Fruit fly (Drosophila melanogaster) whole organism, embryonic: Measurements from ENCODE around the gene Tim17b2.

ENCODE experiments used
- CG10209 ChIP-seq: fragments of 200-800 bp; sonication (Bioruptor generic); optimal IDR thresholded peaks from 3 replicates; lab custom pipeline; 2017; ENCODE audit warnings: missing biosample characterization, mild to moderate bottlenecking, missing genetic modification characterization, missing genetic modification reagents
- CG14050 ChIP-seq: fragments of 200-800 bp; sonication (Bioruptor generic); IDR thresholded peaks from 3 replicates; pipeline ENCODE4 v1.3.6; 2022; ENCODE audit warnings: missing biosample characterization, missing genetic modification characterization
- CG15011 ChIP-seq: fragments of 200-800 bp; sonication (Bioruptor generic); optimal IDR thresholded peaks from 3 replicates; lab custom pipeline; 2018; ENCODE audit warnings: missing biosample characterization, mild to moderate bottlenecking, missing genetic modification characterization
- CG1647 ChIP-seq: fragments of 200-800 bp; sonication (Bioruptor generic); optimal IDR thresholded peaks from 3 replicates; lab custom pipeline; 2016; ENCODE audit warnings: missing biosample characterization, missing genetic modification characterization
- CG17385 ChIP-seq: fragments of 200-800 bp; sonication (Bioruptor generic); optimal IDR thresholded peaks from 3 replicates; lab custom pipeline; 2018; ENCODE audit warnings: missing biosample characterization, mild to moderate bottlenecking, missing genetic modification characterization
- CG17912 ChIP-seq: fragments of 200-800 bp; sonication (Bioruptor generic); optimal IDR thresholded peaks from 2 replicates; lab custom pipeline; 2018; ENCODE audit warnings: missing biosample characterization, mild to moderate bottlenecking, missing genetic modification characterization
- CG2120 ChIP-seq: fragments of 200-800 bp; sonication (Bioruptor generic); optimal IDR thresholded peaks from 3 replicates; lab custom pipeline; 2016; ENCODE audit warnings: missing biosample characterization, missing genetic modification characterization
- CG2678 ChIP-seq: fragments of 200-800 bp; sonication (Bioruptor generic); optimal IDR thresholded peaks from 3 replicates; lab custom pipeline; 2019; ENCODE audit warnings: missing biosample characterization, mild to moderate bottlenecking, missing genetic modification characterization, moderate library complexity
- CG31388 ChIP-seq: fragments of 200-800 bp; sonication (Bioruptor generic); optimal IDR thresholded peaks from 2 replicates; lab custom pipeline; 2016; ENCODE audit warnings: missing biosample characterization, missing genetic modification characterization
- CG3163 ChIP-seq: fragments of 200-800 bp; sonication (Bioruptor generic); optimal IDR thresholded peaks from 3 replicates; lab custom pipeline; 2016; ENCODE audit warnings: missing biosample characterization, missing genetic modification characterization
- CG4328 ChIP-seq: fragments of 200-800 bp; sonication (Bioruptor generic); optimal IDR thresholded peaks from 3 replicates; lab custom pipeline; 2017; ENCODE audit warnings: missing biosample characterization, missing genetic modification reagents, missing genetic modification characterization
- CG7357 ChIP-seq: fragments of 200-800 bp; sonication (Bioruptor generic); IDR thresholded peaks from 3 replicates; pipeline ENCODE4 v1.3.6; 2022; ENCODE audit warnings: missing biosample characterization, missing genetic modification characterization
- CG7745 ChIP-seq: fragments of 200-800 bp; sonication (Bioruptor generic); optimal IDR thresholded peaks from 2 replicates; lab custom pipeline; 2018; ENCODE audit warnings: missing biosample characterization, mild to moderate bottlenecking, missing genetic modification characterization, moderate library complexity
- CHES-1-like ChIP-seq: fragments of 200-800 bp; sonication (Bioruptor generic); optimal IDR thresholded peaks from 2 replicates; lab custom pipeline; 2016; ENCODE audit warnings: missing biosample characterization, missing genetic modification characterization
- Dek ChIP-seq: fragments of 200-800 bp; sonication (Bioruptor generic); optimal IDR thresholded peaks from 3 replicates; lab custom pipeline; 2019; ENCODE audit warnings: missing biosample characterization, mild to moderate bottlenecking, missing genetic modification characterization, moderate library complexity
- Eip74EF ChIP-seq, 2 experiments: fragments of 200-800 bp in 1 of 2; fragments of >200 bp in 1 of 2; sonication (Bioruptor generic) in 1 of 2; optimal IDR thresholded peaks; 2 replicates each; lab custom pipeline; 2017 to 2019; ENCODE audit warnings: missing biosample characterization in 2 of 2, missing genetic modification characterization in 2 of 2, mild to moderate bottlenecking in 1 of 2, moderate library complexity in 1 of 2
- Ets65A ChIP-seq: fragments of 200-800 bp; sonication (Bioruptor generic); peaks from one replicate; lab custom pipeline; 2016; ENCODE audit warnings: missing biosample characterization, missing genetic modification characterization
- Fer2 ChIP-seq: fragments of 200-800 bp; sonication (Bioruptor generic); optimal IDR thresholded peaks from 2 replicates; lab custom pipeline; 2018; ENCODE audit warnings: missing biosample characterization, mild to moderate bottlenecking, missing genetic modification characterization, moderate library complexity
- HLH3B ChIP-seq: fragments of 200-800 bp; sonication (Bioruptor generic); IDR thresholded peaks from 2 replicates; pipeline ENCODE4 v1.3.6; 2022; ENCODE audit warnings: missing biosample characterization, missing genetic modification characterization
- Hand ChIP-seq: fragments of 200-800 bp; sonication (Bioruptor generic); optimal IDR thresholded peaks from 2 replicates; lab custom pipeline; 2017; ENCODE audit warnings: mild to moderate bottlenecking, missing biosample characterization, missing genetic modification reagents, missing genetic modification characterization
- Hey ChIP-seq: fragments of 200-800 bp; sonication (Bioruptor generic); optimal IDR thresholded peaks from 3 replicates; lab custom pipeline; 2018; ENCODE audit warnings: missing biosample characterization, mild to moderate bottlenecking, missing genetic modification characterization
- Hmx ChIP-seq: fragments of 200-800 bp; sonication (Bioruptor generic); optimal IDR thresholded peaks from 2 replicates; lab custom pipeline; 2016; ENCODE audit warnings: missing biosample characterization, missing genetic modification characterization
- Six4 ChIP-seq: fragments of 200-800 bp; sonication (Bioruptor generic); optimal IDR thresholded peaks from 2 replicates; lab custom pipeline; 2016; ENCODE audit warnings: missing biosample characterization, missing genetic modification characterization
- Spps ChIP-seq: fragments of 200-800 bp; sonication (Bioruptor generic); optimal IDR thresholded peaks from 2 replicates; lab custom pipeline; 2018; ENCODE audit warnings: missing biosample characterization, mild to moderate bottlenecking, missing genetic modification characterization
- TFAM ChIP-seq: fragments of 200-800 bp; sonication (Bioruptor generic); optimal IDR thresholded peaks from 2 replicates; lab custom pipeline; 2017; ENCODE audit warnings: missing biosample characterization, missing genetic modification characterization, inconsistent platforms
- Usf ChIP-seq: fragments of 200-800 bp; sonication (Bioruptor generic); optimal IDR thresholded peaks from 2 replicates; lab custom pipeline; 2017; ENCODE audit warnings: missing genotype, missing biosample characterization, missing genetic modification characterization
- bab2 ChIP-seq: fragments of 200-800 bp; sonication (Bioruptor generic); optimal IDR thresholded peaks from 2 replicates; lab custom pipeline; 2016; ENCODE audit warnings: missing biosample characterization, missing genetic modification characterization
- chif ChIP-seq, 2 experiments: fragments of 200-800 bp; sonication (Bioruptor generic); optimal IDR thresholded peaks; 3 replicates each; lab custom pipeline; 2016; ENCODE audit warnings: missing biosample characterization in 2 of 2, missing genetic modification characterization in 2 of 2
- danr ChIP-seq: fragments of 200-800 bp; sonication (Bioruptor generic); IDR thresholded peaks from 2 replicates; pipeline ENCODE4 v1.3.6; 2022; ENCODE audit warnings: missing biosample characterization, missing genetic modification characterization
- disco-r ChIP-seq: fragments of 200-800 bp; sonication (Bioruptor generic); optimal IDR thresholded peaks from 2 replicates; lab custom pipeline; 2016; ENCODE audit warnings: missing biosample characterization, missing genetic modification characterization
- fd102C ChIP-seq: fragments of 200-800 bp; sonication (Bioruptor generic); optimal IDR thresholded peaks from 2 replicates; lab custom pipeline; 2018; ENCODE audit warnings: missing biosample characterization, mild to moderate bottlenecking, missing genetic modification characterization, moderate library complexity
- hkb ChIP-seq, 2 experiments: fragments of 200-800 bp in 1 of 2; fragments of >200 bp in 1 of 2; sonication (Bioruptor generic) in 1 of 2; IDR thresholded peaks in 1 of 2; optimal IDR thresholded peaks in 1 of 2; 2 replicates each; pipeline versions ENCODE4 v1.3.6 to Lab custom; 2017 to 2022; ENCODE audit warnings: missing biosample characterization in 1 of 2, missing genetic modification characterization in 1 of 2
- lab ChIP-seq: fragments of 200-800 bp; sonication (Bioruptor generic); optimal IDR thresholded peaks from 3 replicates; lab custom pipeline; 2017; ENCODE audit warnings: missing biosample characterization, missing genetic modification characterization, mild to moderate bottlenecking, moderate library complexity, missing genetic modification reagents
- mirr ChIP-seq: fragments of 200-800 bp; sonication (Bioruptor generic); optimal IDR thresholded peaks from 3 replicates; lab custom pipeline; 2018; ENCODE audit warnings: missing biosample characterization, mild to moderate bottlenecking, missing genetic modification characterization
- onecut ChIP-seq: fragments of 200-800 bp; sonication (Bioruptor generic); IDR thresholded peaks from 2 replicates; pipeline ENCODE4 v1.3.6; 2022; ENCODE audit warnings: missing biosample characterization, missing genetic modification characterization
- pan ChIP-seq, 4 experiments: fragments of >200 bp in 3 of 4; fragments of 200-800 bp in 1 of 4; sonication (Bioruptor generic) in 1 of 4; optimal IDR thresholded peaks in 3 of 4; IDR thresholded peaks in 1 of 4; 2 replicates each; pipeline versions ENCODE4 v1.3.6 to Lab custom; 2017 to 2022; ENCODE audit warnings: missing biosample characterization in 2 of 4, missing genetic modification characterization in 2 of 4, mixed read lengths in 1 of 4
- phol ChIP-seq: fragments of 200-800 bp; sonication (Bioruptor generic); optimal IDR thresholded peaks from 3 replicates; lab custom pipeline; 2018; ENCODE audit warnings: missing biosample characterization, mild to moderate bottlenecking, missing genetic modification characterization, moderate library complexity
- pros ChIP-seq: fragments of 200-800 bp; sonication (Bioruptor generic); optimal IDR thresholded peaks from 3 replicates; lab custom pipeline; 2019; ENCODE audit warnings: missing biosample characterization, mild to moderate bottlenecking, missing genetic modification characterization, moderate library complexity
- ro ChIP-seq: fragments of 200-800 bp; sonication (Bioruptor generic); IDR thresholded peaks from 2 replicates; pipeline ENCODE4 v1.3.6; 2022; ENCODE audit warnings: missing biosample characterization, missing genetic modification characterization
- sd ChIP-seq: fragments of 200-800 bp; sonication (Bioruptor generic); optimal IDR thresholded peaks from 3 replicates; lab custom pipeline; 2018; ENCODE audit warnings: missing biosample characterization, mild to moderate bottlenecking, missing genetic modification characterization, moderate library complexity
- slou ChIP-seq: fragments of 200-800 bp; sonication (Bioruptor generic); optimal IDR thresholded peaks from 3 replicates; lab custom pipeline; 2016; ENCODE audit warnings: missing biosample characterization, missing genetic modification characterization
- slp2 ChIP-seq: fragments of 200-800 bp; sonication (Bioruptor generic); optimal IDR thresholded peaks from 2 replicates; lab custom pipeline; 2016; ENCODE audit warnings: missing biosample characterization, missing genetic modification characterization
- so ChIP-seq: fragments of 200-800 bp; sonication (Bioruptor generic); IDR thresholded peaks from 3 replicates; pipeline ENCODE4 v1.3.6; 2022; ENCODE audit warnings: missing biosample characterization, missing genetic modification characterization
- stc ChIP-seq: fragments of 200-800 bp; sonication (Bioruptor generic); IDR thresholded peaks from 2 replicates; pipeline ENCODE4 v1.3.6; 2022; ENCODE audit warnings: missing biosample characterization, missing genetic modification characterization
- tna ChIP-seq: fragments of 200-800 bp; sonication (Bioruptor generic); IDR thresholded peaks from 2 replicates; pipeline ENCODE4 v1.3.6; 2022; ENCODE audit warnings: missing biosample characterization, missing genetic modification characterization; ENCODE audit not compliant: partially characterized antibody
- unc-4 ChIP-seq: fragments of 200-800 bp; sonication (Bioruptor generic); IDR thresholded peaks from 2 replicates; pipeline ENCODE4 v1.3.6; 2022; ENCODE audit warnings: missing biosample characterization, missing genetic modification characterization; ENCODE audit not compliant: partially characterized antibody
- unpg ChIP-seq: fragments of 200-800 bp; sonication (Bioruptor generic); optimal IDR thresholded peaks from 3 replicates; lab custom pipeline; 2018; ENCODE audit warnings: missing biosample characterization, mild to moderate bottlenecking, missing genetic modification characterization, moderate library complexity

Tim17b2 gene

dm6 chr2L:15498885-15499696 lies 14.6 kb downstream of the Tim17b2 start, which contains the start of gene lace (continued):
- peak; percentile 67 for TF ChIP-seq bab2 (GFP tag; lab: Kevin White, UChicago)
- TF ChIP-seq fd102C (GFP tag; lab: Kevin White, UChicago) = peak; percentile 66
- peak; percentile 20; the same call in 1 of the 2 replicates for TF ChIP-seq unc-4 (GFP tag; lab: Robert Waterston, UW)
- TF ChIP-seq lab (GFP tag; lab: Kevin White, UChicago) = peak; percentile 90
- TF ChIP-seq Dek (tag; lab: Kevin White, UChicago) = peak; percentile 74
- peak; percentile 82 for TF ChIP-seq onecut (GFP tag; lab: Robert Waterston, UW)
- TF ChIP-seq CG10209 (GFP tag; lab: Kevin White, UChicago) = peak; percentile 85
- TF ChIP-seq CG7357 (GFP tag; lab: Robert Waterston, UW) = 0 out of 3 replicates have a peak, but pooled peaks have one; percentile 14
- peak; percentile 67 for TF ChIP-seq CG1647 (GFP tag; lab: Kevin White, UChicago)
- TF ChIP-seq pros = no peak
- TF ChIP-seq CG7745 (tag; lab: Kevin White, UChicago) = no peak
- TF ChIP-seq CG2678 = peak; percentile 50
- no peak for TF ChIP-seq TFAM (GFP tag; lab: Kevin White, UChicago)
- TF ChIP-seq Eip74EF (GFP tag; optimal IDR thresholded peaks at IDR 0.05; lab: Kevin White, UChicago) = no peak
- peak; percentile 73 for TF ChIP-seq unpg (GFP tag; lab: Kevin White, UChicago)
- no peak; the same call in 1 of the 2 replicates for TF ChIP-seq ro (GFP tag; lab: Robert Waterston, UW)
- peak; percentile 87 for TF ChIP-seq so
- peak; percentile 70 for TF ChIP-seq CG4328 (GFP tag; lab: Kevin White, UChicago)
- peak; percentile 88 for TF ChIP-seq CHES-1-like (GFP tag; lab: Kevin White, UChicago)
- TF ChIP-seq CG2120 = peak; percentile 66
- TF ChIP-seq stc (GFP tag; lab: Robert Waterston, UW) = peak; percentile 79
- TF ChIP-seq CG31388 (GFP tag; lab: Kevin White, UChicago) = peak; percentile 22
- TF ChIP-seq sd (tag; lab: Kevin White, UChicago) = peak; percentile 70
- TF ChIP-seq hkb (optimal IDR thresholded peaks at IDR 0.05; lab: Kevin White, UChicago) = no peak
- TF ChIP-seq hkb (GFP tag; IDR thresholded peaks at IDR 0.05; lab: Robert Waterston, UW) = peak; percentile 77
- peak; percentile 100 for TF ChIP-seq Ets65A (GFP tag; lab: Kevin White, UChicago)
- peak; percentile 80 for TF ChIP-seq disco-r (GFP tag; lab: Kevin White, UChicago)
- peak; percentile 89 for TF ChIP-seq CG17912
- peak; percentile 80 to 86 for TF ChIP-seq chif (GFP tag; optimal IDR thresholded peaks at IDR 0.05; lab: Kevin White, UChicago)
- peak; percentile 80 for TF ChIP-seq slp2 (GFP tag; lab: Kevin White, UChicago)
- TF ChIP-seq CG14050 = peak; percentile 79
- peak; percentile 75 for TF ChIP-seq HLH3B
- no peak for TF ChIP-seq pan (optimal IDR thresholded peaks at IDR 0.05; lab: Kevin White, UChicago)
- TF ChIP-seq pan (GFP tag; optimal IDR thresholded peaks at IDR 0.05 in 1 of 2, IDR thresholded peaks at IDR 0.05 in 1 of 2) = peak in 1 of 2 experiments; percentile 78
- peak; percentile 86 for TF ChIP-seq phol (tag; lab: Kevin White, UChicago)
- TF ChIP-seq CG3163 (GFP tag; lab: Kevin White, UChicago) = peak; percentile 74
- peak; percentile 62 for TF ChIP-seq Fer2
- TF ChIP-seq Six4 (GFP tag; lab: Kevin White, UChicago) = peak; percentile 28
- TF ChIP-seq Spps = peak; percentile 9
- TF ChIP-seq CG17385 (GFP tag; lab: Kevin White, UChicago) = peak; percentile 63
- no peak for TF ChIP-seq Hmx
- peak; percentile 48 for TF ChIP-seq Hey
- peak; percentile 27 for TF ChIP-seq CG15011
- TF ChIP-seq slou (GFP tag; lab: Kevin White, UChicago) = peak; percentile 85
- peak; percentile 40; the same call in 1 of the 2 replicates for TF ChIP-seq danr
- peak; percentile 56 for TF ChIP-seq mirr (GFP tag; lab: Kevin White, UChicago)
- no peak for TF ChIP-seq Hand (GFP tag; lab: Kevin White, UChicago)
- peak; percentile 69 for TF ChIP-seq Usf (GFP tag; lab: Kevin White, UChicago)
- TF ChIP-seq tna = peak; percentile 38; the same call in 1 of the 2 replicates
